Fruit fly (Drosophila melanogaster) whole organism, embryonic: ENCODE measurements around the gene CG14362.
A peak's percentile ranks its signal among the peaks of the same experiment; 100 is the strongest.

Source experiments
- Abd-B ChIP-seq: fragments of 200-800 bp; sonication (Bioruptor generic); optimal IDR thresholded peaks from 2 replicates; lab custom pipeline; 2018; ENCODE audit warnings: missing biosample characterization, mild to moderate bottlenecking, missing genetic modification characterization, moderate library complexity
- Bdp1 ChIP-seq: fragments of 200-800 bp; sonication (Bioruptor generic); optimal IDR thresholded peaks from 3 replicates; lab custom pipeline; 2016; ENCODE audit warnings: missing biosample characterization, missing genetic modification characterization
- CG12104 ChIP-seq: fragments of 200-800 bp; sonication (Bioruptor generic); optimal IDR thresholded peaks from 3 replicates; lab custom pipeline; 2016; ENCODE audit warnings: missing biosample characterization, missing genetic modification characterization
- CG12769 ChIP-seq: fragments of 200-800 bp; sonication (Bioruptor generic); optimal IDR thresholded peaks from 2 replicates; lab custom pipeline; 2019; ENCODE audit warnings: missing biosample characterization, mild to moderate bottlenecking, missing genetic modification characterization, moderate library complexity
- CG13296 ChIP-seq: fragments of 200-800 bp; sonication (Bioruptor generic); optimal IDR thresholded peaks from 3 replicates; lab custom pipeline; 2018; ENCODE audit warnings: missing biosample characterization, mild to moderate bottlenecking, missing genetic modification characterization
- CG1603 ChIP-seq: fragments of 200-800 bp; sonication (Bioruptor generic); optimal IDR thresholded peaks from 2 replicates; lab custom pipeline; 2019; ENCODE audit warnings: missing biosample characterization, mild to moderate bottlenecking, missing genetic modification characterization, moderate library complexity
- CG16813 ChIP-seq: fragments of 200-800 bp; sonication (Bioruptor generic); IDR thresholded peaks from 3 replicates; pipeline ENCODE4 v1.3.6; 2022; ENCODE audit warnings: missing biosample characterization, missing genetic modification characterization; ENCODE audit not compliant: partially characterized antibody
- CG17361 ChIP-seq: fragments of 200-800 bp; sonication (Bioruptor generic); IDR thresholded peaks from 3 replicates; pipeline ENCODE4 v1.3.6; 2022; ENCODE audit warnings: missing biosample characterization, missing genetic modification characterization
- CG17385 ChIP-seq: fragments of 200-800 bp; sonication (Bioruptor generic); optimal IDR thresholded peaks from 3 replicates; lab custom pipeline; 2018; ENCODE audit warnings: missing biosample characterization, mild to moderate bottlenecking, missing genetic modification characterization
- CG2116 ChIP-seq: fragments of 200-800 bp; sonication (Bioruptor generic); optimal IDR thresholded peaks from 3 replicates; lab custom pipeline; 2018; ENCODE audit warnings: missing biosample characterization, mild to moderate bottlenecking, missing genetic modification characterization
- CG2129 ChIP-seq: fragments of 200-800 bp; sonication (Bioruptor generic); IDR thresholded peaks from 2 replicates; pipeline ENCODE4 v1.3.6; 2022; ENCODE audit warnings: missing biosample characterization, missing genetic modification characterization; ENCODE audit not compliant: partially characterized antibody
- CG30403 ChIP-seq: fragments of 200-800 bp; sonication (Bioruptor generic); optimal IDR thresholded peaks from 3 replicates; lab custom pipeline; 2016; ENCODE audit warnings: missing biosample characterization, missing genetic modification characterization
- CG32532 ChIP-seq: fragments of 200-800 bp; sonication (Bioruptor generic); IDR thresholded peaks from 2 replicates; pipeline ENCODE4 v1.3.6; 2022; ENCODE audit warnings: missing biosample characterization, missing genetic modification characterization
- CG3281 ChIP-seq: fragments of 200-800 bp; sonication (Bioruptor generic); optimal IDR thresholded peaks from 3 replicates; lab custom pipeline; 2017; ENCODE audit warnings: missing biosample characterization, mild to moderate bottlenecking, missing genetic modification characterization
- CG6683 ChIP-seq: fragments of 200-800 bp; sonication (Bioruptor generic); optimal IDR thresholded peaks from 2 replicates; lab custom pipeline; 2017; ENCODE audit warnings: missing biosample characterization, mild to moderate bottlenecking, missing genetic modification characterization, missing genetic modification reagents
- CG6854 ChIP-seq: fragments of 200-800 bp; sonication (Bioruptor generic); optimal IDR thresholded peaks from 3 replicates; lab custom pipeline; 2017; ENCODE audit warnings: missing biosample characterization, mild to moderate bottlenecking, missing genetic modification characterization
- CG7928 ChIP-seq: fragments of 200-800 bp; sonication (Bioruptor generic); optimal IDR thresholded peaks from 2 replicates; lab custom pipeline; 2017; ENCODE audit warnings: missing biosample characterization, mild to moderate bottlenecking, missing genetic modification characterization
- CHES-1-like ChIP-seq: fragments of 200-800 bp; sonication (Bioruptor generic); optimal IDR thresholded peaks from 2 replicates; lab custom pipeline; 2016; ENCODE audit warnings: missing biosample characterization, missing genetic modification characterization
- D19A ChIP-seq: fragments of 200-800 bp; optimal IDR thresholded peaks from 3 replicates; lab custom pipeline; 2019; ENCODE audit warnings: missing biosample characterization, mild to moderate bottlenecking, missing genetic modification characterization, moderate library complexity
- Dip3 ChIP-seq: fragments of 200-800 bp; sonication (Bioruptor generic); optimal IDR thresholded peaks from 3 replicates; lab custom pipeline; 2016; ENCODE audit warnings: missing biosample characterization, missing genetic modification characterization
- Med ChIP-seq: fragments of 200-800 bp; sonication (Bioruptor generic); peaks from one replicate; lab custom pipeline; 2016; ENCODE audit warnings: missing biosample characterization, missing genetic modification characterization, mild to moderate bottlenecking, inconsistent platforms, moderate library complexity
- Myb ChIP-seq: fragments of 200-800 bp; sonication (Bioruptor generic); optimal IDR thresholded peaks from 2 replicates; lab custom pipeline; 2016; ENCODE audit warnings: missing biosample characterization, missing genetic modification characterization
- Pdp1 ChIP-seq, 2 experiments: fragments of 200-800 bp; sonication (Bioruptor generic); optimal IDR thresholded peaks; 3 replicates each; lab custom pipeline; 2016; ENCODE audit warnings: missing biosample characterization in 2 of 2, missing genetic modification characterization in 2 of 2, mild to moderate bottlenecking in 1 of 2, moderate library complexity in 1 of 2
- Rfx ChIP-seq: fragments of 200-800 bp; sonication (Bioruptor generic); IDR thresholded peaks from 2 replicates; pipeline ENCODE4 v1.3.6; 2022; ENCODE audit warnings: missing biosample characterization, missing genetic modification characterization
- Scr ChIP-seq: fragments of 200-800 bp; sonication (Bioruptor generic); IDR thresholded peaks from 2 replicates; pipeline ENCODE4 v1.3.6; 2022; ENCODE audit warnings: missing biosample characterization, missing genetic modification characterization; ENCODE audit not compliant: partially characterized antibody
- amos ChIP-seq: fragments of 200-800 bp; sonication (Bioruptor generic); IDR thresholded peaks from 2 replicates; pipeline ENCODE4 v1.3.6; 2022; ENCODE audit warnings: missing biosample characterization, missing genetic modification characterization; ENCODE audit not compliant: partially characterized antibody
- cad ChIP-seq: fragments of >200 bp; optimal IDR thresholded peaks from 2 replicates; lab custom pipeline; 2017; ENCODE audit warnings: missing biosample characterization, missing genetic modification characterization
- cg ChIP-seq: fragments of 200-800 bp; sonication (Bioruptor generic); optimal IDR thresholded peaks from 3 replicates; lab custom pipeline; 2019; ENCODE audit warnings: missing biosample characterization, mild to moderate bottlenecking, missing genetic modification characterization, moderate library complexity
- chinmo ChIP-seq: fragments of 200-800 bp; sonication (Bioruptor generic); IDR thresholded peaks from 4 replicates; pipeline ENCODE4 v1.3.6; 2022; ENCODE audit warnings: missing biosample characterization, missing genetic modification characterization; ENCODE audit not compliant: partially characterized antibody
- chm ChIP-seq: fragments of 200-800 bp; sonication (Bioruptor generic); IDR thresholded peaks from 2 replicates; pipeline ENCODE4 v1.3.6; 2022; ENCODE audit warnings: missing biosample characterization, missing genetic modification characterization
- ci ChIP-seq: fragments of 200-800 bp; sonication (Bioruptor generic); IDR thresholded peaks from 3 replicates; pipeline ENCODE4 v1.3.6; 2022; ENCODE audit warnings: missing biosample characterization, missing genetic modification characterization
- crol ChIP-seq: fragments of 200-800 bp; sonication (Bioruptor generic); IDR thresholded peaks from 2 replicates; pipeline ENCODE4 v1.3.6; 2022; ENCODE audit warnings: missing biosample characterization, missing genetic modification characterization
- da ChIP-seq: fragments of 200-800 bp; sonication (Bioruptor generic); optimal IDR thresholded peaks from 2 replicates; lab custom pipeline; 2016; ENCODE audit warnings: missing biosample characterization, missing genetic modification characterization
- dm ChIP-seq: fragments of 200-800 bp; sonication (Bioruptor generic); optimal IDR thresholded peaks from 3 replicates; lab custom pipeline; 2016; ENCODE audit warnings: missing biosample characterization, missing genetic modification characterization
- emc ChIP-seq: fragments of 200-800 bp; sonication (Bioruptor generic); optimal IDR thresholded peaks from 2 replicates; lab custom pipeline; 2016; ENCODE audit warnings: missing biosample characterization, missing genetic modification characterization
- gsb-n ChIP-seq: fragments of 200-800 bp; sonication (Bioruptor generic); optimal IDR thresholded peaks from 3 replicates; lab custom pipeline; 2018; ENCODE audit warnings: missing biosample characterization, mild to moderate bottlenecking, missing genetic modification characterization
- kah ChIP-seq: fragments of 200-800 bp; sonication (Bioruptor generic); optimal IDR thresholded peaks from 2 replicates; lab custom pipeline; 2018; ENCODE audit warnings: missing biosample characterization, mild to moderate bottlenecking, missing genetic modification characterization
- lola ChIP-seq, 3 experiments: fragments of >200 bp in 2 of 3; fragments of 200-800 bp in 1 of 3; sonication (Bioruptor generic) in 1 of 3; optimal IDR thresholded peaks; 2 replicates each; lab custom pipeline; 2017 to 2019; ENCODE audit warnings: missing biosample characterization in 3 of 3, missing genetic modification characterization in 3 of 3, mild to moderate bottlenecking in 1 of 3, moderate library complexity in 1 of 3
- maf-S ChIP-seq: fragments of 200-800 bp; sonication (Bioruptor generic); optimal IDR thresholded peaks from 2 replicates; lab custom pipeline; 2016; ENCODE audit warnings: missing biosample characterization, missing genetic modification characterization
- nau ChIP-seq: fragments of 200-800 bp; sonication (Bioruptor generic); optimal IDR thresholded peaks from 3 replicates; lab custom pipeline; 2017; ENCODE audit warnings: missing biosample characterization, mild to moderate bottlenecking, missing genetic modification characterization, missing genetic modification reagents
- nmo ChIP-seq: fragments of 200-800 bp; sonication (Bioruptor generic); optimal IDR thresholded peaks from 2 replicates; lab custom pipeline; 2018; ENCODE audit warnings: missing biosample characterization, mild to moderate bottlenecking, missing genetic modification characterization, moderate library complexity
- otp ChIP-seq: fragments of 200-800 bp; sonication (Bioruptor generic); IDR thresholded peaks from 3 replicates; pipeline ENCODE4, ENCODE4 v1.3.6; 2022; ENCODE audit warnings: missing biosample characterization, missing genetic modification characterization
- pfk ChIP-seq: fragments of 200-800 bp; sonication (Bioruptor generic); optimal IDR thresholded peaks from 2 replicates; lab custom pipeline; 2018; ENCODE audit warnings: missing biosample characterization, mild to moderate bottlenecking, missing genetic modification characterization, moderate library complexity
- pho ChIP-seq: fragments of 200-800 bp; sonication (Bioruptor generic); optimal IDR thresholded peaks from 2 replicates; lab custom pipeline; 2016; ENCODE audit warnings: missing biosample characterization, missing genetic modification characterization
- seq ChIP-seq: fragments of 200-800 bp; sonication (Bioruptor generic); IDR thresholded peaks from 2 replicates; pipeline ENCODE4 v1.3.6; 2022; ENCODE audit warnings: missing biosample characterization, missing genetic modification characterization
- slbo ChIP-seq: fragments of 200-800 bp; sonication (Bioruptor generic); IDR thresholded peaks from 2 replicates; pipeline ENCODE4 v1.3.6; 2022; ENCODE audit warnings: missing biosample characterization, missing genetic modification characterization
- sug ChIP-seq: fragments of 200-800 bp; optimal IDR thresholded peaks from 2 replicates; lab custom pipeline; 2019; ENCODE audit warnings: missing biosample characterization, mild to moderate bottlenecking, missing genetic modification characterization, moderate library complexity
- trem ChIP-seq: fragments of 200-800 bp; optimal IDR thresholded peaks from 3 replicates; lab custom pipeline; 2019; ENCODE audit warnings: missing biosample characterization, mild to moderate bottlenecking, missing genetic modification characterization, moderate library complexity
- ttk ChIP-seq: fragments of 200-800 bp; sonication (Bioruptor generic); IDR thresholded peaks from 2 replicates; pipeline ENCODE4 v2.1.2; 2022; ENCODE audit warnings: missing biosample characterization, missing genetic modification characterization
- wor ChIP-seq: fragments of 200-800 bp; sonication (Bioruptor generic); IDR thresholded peaks from 2 replicates; pipeline ENCODE4 v1.3.6; 2022; ENCODE audit warnings: missing biosample characterization, missing genetic modification characterization
- yki ChIP-seq: fragments of >200 bp; optimal IDR thresholded peaks from 3 replicates; lab custom pipeline; 2018

The CG14362 gene

dm6 chr3R:13837807-13838206 is 17.4 kb downstream of the CG14362 start, which contains the start of gene Nsf2 (continued):
- TF ChIP-seq cad, result no peak
- TF ChIP-seq CG32532 (GFP tag; lab: Robert Waterston, UW), result no peak
- peak in 1 of 2 experiments; percentile 82 for TF ChIP-seq Pdp1 (GFP tag; optimal IDR thresholded peaks at IDR 0.05; lab: Kevin White, UChicago)
- no peak for TF ChIP-seq nau (GFP tag; lab: Kevin White, UChicago)
- TF ChIP-seq Scr (GFP tag; lab: Robert Waterston, UW), result peak; percentile 28; the same call in 1 of the 2 replicates
- peak; percentile 80 for TF ChIP-seq CG3281 (GFP tag; lab: Kevin White, UChicago)
- TF ChIP-seq crol (GFP tag; lab: Robert Waterston, UW), result no peak
- TF ChIP-seq ci (GFP tag; lab: Robert Waterston, UW), result peak; percentile 52; the same call in 2 of the 3 replicates
- TF ChIP-seq CG13296 (GFP tag; lab: Kevin White, UChicago), result no peak
- TF ChIP-seq otp, result no peak
- no peak for TF ChIP-seq gsb-n
- TF ChIP-seq pho (GFP tag; lab: Kevin White, UChicago), result peak; percentile 15
- no peak for TF ChIP-seq pfk
- TF ChIP-seq CHES-1-like (GFP tag; lab: Kevin White, UChicago), result peak; percentile 24
- peak; percentile 74 for TF ChIP-seq CG12769 (tag; lab: Kevin White, UChicago)
- TF ChIP-seq amos (GFP tag; lab: Robert Waterston, UW), result peak; percentile 36; the same call in 1 of the 2 replicates
- TF ChIP-seq CG17361 (GFP tag; lab: Robert Waterston, UW), result peak; percentile 28; the same call in 1 of the 3 replicates
- no peak for TF ChIP-seq CG6854
- no peak for TF ChIP-seq emc
- TF ChIP-seq trem (tag; lab: Kevin White, UChicago), result peak; percentile 75
- no peak for TF ChIP-seq sug
- peak; percentile 99 for TF ChIP-seq CG2116 (GFP tag; lab: Kevin White, UChicago)
- TF ChIP-seq Bdp1, result no peak
- TF ChIP-seq Myb (GFP tag; lab: Kevin White, UChicago), result peak; percentile 49
- no peak for TF ChIP-seq yki (lab: Kevin White, UChicago)
- TF ChIP-seq nmo, result peak; percentile 46
- peak; percentile 98 for TF ChIP-seq chinmo (GFP tag; lab: Robert Waterston, UW)
- TF ChIP-seq slbo (GFP tag; lab: Robert Waterston, UW), result peak; percentile 50
- TF ChIP-seq CG16813 (GFP tag; lab: Robert Waterston, UW), result peak; percentile 32; the same call in 1 of the 3 replicates
- TF ChIP-seq cg (GFP tag; lab: Kevin White, UChicago), result peak; percentile 70
- peak; percentile 91 for TF ChIP-seq CG7928 (GFP tag; lab: Kevin White, UChicago)
- peak; percentile 62 for TF ChIP-seq chm
- TF ChIP-seq Rfx (GFP tag; lab: Robert Waterston, UW), result peak; percentile 42; the same call in 1 of the 2 replicates
- peak; percentile 16 for TF ChIP-seq da (GFP tag; lab: Kevin White, UChicago)
- no peak for TF ChIP-seq CG6683 (GFP tag; lab: Kevin White, UChicago)
- no peak for TF ChIP-seq lola (GFP tag; optimal IDR thresholded peaks at IDR 0.05; lab: Kevin White, UChicago)
- TF ChIP-seq kah (GFP tag; lab: Kevin White, UChicago), result no peak
- TF ChIP-seq Dip3 (GFP tag; lab: Kevin White, UChicago), result no peak
- no peak for TF ChIP-seq CG12104 (GFP tag; lab: Kevin White, UChicago)
- TF ChIP-seq Abd-B, result peak; percentile 33
- TF ChIP-seq ttk (GFP tag; lab: Robert Waterston, UW), result no peak; the same call in 1 of the 2 replicates
- TF ChIP-seq CG1603 (tag; lab: Kevin White, UChicago), result peak; percentile 88
- TF ChIP-seq D19A (tag; lab: Kevin White, UChicago), result peak; percentile 87
- no peak for TF ChIP-seq CG17385 (GFP tag; lab: Kevin White, UChicago)
- peak; percentile 50; the same call in 1 of the 2 replicates for TF ChIP-seq seq (GFP tag; lab: Robert Waterston, UW)
- TF ChIP-seq CG2129, result no peak
- TF ChIP-seq Med (GFP tag; lab: Kevin White, UChicago), result peak; percentile 75
- TF ChIP-seq CG30403, result no peak
- TF ChIP-seq dm (GFP tag; lab: Kevin White, UChicago), result peak; percentile 7
- no peak for TF ChIP-seq maf-S
- TF ChIP-seq wor (GFP tag; lab: Robert Waterston, UW), result no peak
